Fruit fly (Drosophila melanogaster) whole organism, wandering third instar larva: ENCODE measurements around the gene Ugt36F1.

Experiments
- Abd-B ChIP-seq: fragments of >200 bp; optimal IDR thresholded peaks from 2 replicates; lab custom pipeline; 2017; ENCODE audit warnings: missing biosample characterization, missing genetic modification characterization
- Hr78 ChIP-seq: fragments of >200 bp; optimal IDR thresholded peaks from 2 replicates; lab custom pipeline; 2017; ENCODE audit warnings: missing biosample characterization, missing genetic modification characterization
- Vsx2 ChIP-seq: fragments of 200-300, 225-300 bp; sonication (Bioruptor generic); optimal IDR thresholded peaks from 2 replicates; lab custom pipeline; 2018; ENCODE audit warnings: missing biosample characterization, missing genetic modification characterization; ENCODE audit not compliant: partially characterized antibody
- br ChIP-seq: fragments of 200-800 bp; sonication (Bioruptor generic); optimal IDR thresholded peaks from 2 replicates; lab custom pipeline; 2016; ENCODE audit warnings: missing biosample characterization, missing genetic modification characterization
- dmrt93B ChIP-seq: fragments of 200-800 bp; sonication (Bioruptor generic); optimal IDR thresholded peaks from 2 replicates; lab custom pipeline; 2018; ENCODE audit warnings: missing biosample characterization, mild to moderate bottlenecking, missing genetic modification characterization
- fru ChIP-seq: fragments of 200-800 bp; sonication (Bioruptor generic); optimal IDR thresholded peaks from 3 replicates; lab custom pipeline; 2016; ENCODE audit warnings: missing biosample characterization, mild to moderate bottlenecking, missing genetic modification characterization
- jim ChIP-seq: fragments of 175-275, 200-325 bp; sonication (Bioruptor generic); optimal IDR thresholded peaks from 2 replicates; lab custom pipeline; 2016; ENCODE audit warnings: missing biosample characterization, mild to moderate bottlenecking, missing genetic modification characterization

DNA sequence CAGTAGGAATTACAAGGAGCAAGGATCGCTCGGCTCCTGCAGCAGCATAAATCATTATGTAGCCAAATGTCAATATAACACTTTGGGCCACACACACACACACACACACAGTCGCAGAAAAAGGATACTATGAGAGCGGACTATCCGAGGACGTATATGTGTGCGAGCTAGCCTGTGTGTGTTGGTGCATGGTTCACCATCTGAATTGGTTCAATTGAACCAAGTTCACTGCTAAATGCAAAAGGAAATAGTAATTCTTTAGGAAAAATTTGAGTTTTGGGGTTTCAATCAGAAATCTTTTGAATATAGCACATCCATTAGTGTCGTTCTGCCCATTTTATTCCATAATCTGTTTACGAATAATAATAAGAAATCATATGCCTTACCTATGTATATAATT, 27.0 kb downstream of the Ugt36F1 start:
- no peak for TF ChIP-seq Vsx2 (GFP tag; lab: Kevin White, UChicago)
- TF ChIP-seq jim: no peak
- no peak for TF ChIP-seq br (GFP tag; lab: Kevin White, UChicago)
- TF ChIP-seq Abd-B (GFP tag; lab: Kevin White, UChicago): no peak
- no peak for TF ChIP-seq dmrt93B
- no peak for TF ChIP-seq fru (GFP tag; lab: Kevin White, UChicago)
- no peak for TF ChIP-seq Hr78 (GFP tag; lab: Kevin White, UChicago)
